Fruit fly (Drosophila melanogaster): Measurements from ENCODE around the gene CG1113.

The CG1113 gene

dm6 chr3R:5264251-5265098 is 11.5 kb downstream of the CG1113 start:
- TF ChIP-seq pan (optimal IDR thresholded peaks at IDR 0.05) = no peak

- TF ChIP-seq pan (optimal IDR thresholded peaks at IDR 0.05) (no peak), usp (GFP tag; optimal IDR thresholded peaks at IDR 0.05) (no peak), Dll (optimal IDR thresholded peaks at IDR 0.05) (no peak), CG8478 (optimal IDR thresholded peaks at IDR 0.05) (no peak), psq (optimal IDR thresholded peaks at IDR 0.05) (no peak), EcR (GFP tag; optimal IDR thresholded peaks at IDR 0.05) (no peak)
Measured at dm6 chr3R:5266282-5266681, 13.3 kb downstream of the CG1113 start.

- TF ChIP-seq CG8478 (optimal IDR thresholded peaks at IDR 0.05) (no peak), pan (optimal IDR thresholded peaks at IDR 0.05) (no peak), EcR (GFP tag; optimal IDR thresholded peaks at IDR 0.05) (no peak), Dll (optimal IDR thresholded peaks at IDR 0.05) (no peak), usp (GFP tag; optimal IDR thresholded peaks at IDR 0.05) (no peak), psq (optimal IDR thresholded peaks at IDR 0.05) (no peak)
Measured at dm6 chr3R:5268495-5268894, 15.5 kb downstream of the CG1113 start.

- no peak for TF ChIP-seq pan (optimal IDR thresholded peaks at IDR 0.05)
- TF ChIP-seq CG8478 (optimal IDR thresholded peaks at IDR 0.05) = no peak
- TF ChIP-seq EcR (GFP tag; optimal IDR thresholded peaks at IDR 0.05) = no peak
- no peak for TF ChIP-seq Dll (optimal IDR thresholded peaks at IDR 0.05)
- TF ChIP-seq psq (optimal IDR thresholded peaks at IDR 0.05) = no peak
- TF ChIP-seq usp (GFP tag; optimal IDR thresholded peaks at IDR 0.05) = no peak
Measured at dm6 chr3R:5270806-5271205, 17.9 kb downstream of the CG1113 start.

- TF ChIP-seq Dll (optimal IDR thresholded peaks at IDR 0.05) (no peak), usp (GFP tag; optimal IDR thresholded peaks at IDR 0.05) (no peak), CG8478 (optimal IDR thresholded peaks at IDR 0.05) (no peak), psq (optimal IDR thresholded peaks at IDR 0.05) (no peak), EcR (GFP tag; optimal IDR thresholded peaks at IDR 0.05) (no peak), pan (optimal IDR thresholded peaks at IDR 0.05) (no peak)
Measured at dm6 chr3R:5277735-5278134, 24.8 kb downstream of the CG1113 start, which contains the start of gene CG31538. Gene CG31538 (minus strand): TSS chr3R:5277835.

- TF ChIP-seq psq (optimal IDR thresholded peaks at IDR 0.05) = no peak
- no peak for TF ChIP-seq Dll (optimal IDR thresholded peaks at IDR 0.05)
Measured at dm6 chr3R:5278627-5279026, 25.7 kb downstream of the CG1113 start.

dm6 chr3R:5279609-5280164 is 26.7 kb downstream of the CG1113 start:
- TF ChIP-seq Dll (optimal IDR thresholded peaks at IDR 0.05) = no peak
- no peak for TF ChIP-seq CG8478 (optimal IDR thresholded peaks at IDR 0.05)
- TF ChIP-seq EcR (GFP tag; optimal IDR thresholded peaks at IDR 0.05) = no peak
- no peak for TF ChIP-seq pan (optimal IDR thresholded peaks at IDR 0.05)
- no peak for TF ChIP-seq usp (GFP tag; optimal IDR thresholded peaks at IDR 0.05)
- TF ChIP-seq psq (optimal IDR thresholded peaks at IDR 0.05) = no peak

- no peak for TF ChIP-seq Dll (optimal IDR thresholded peaks at IDR 0.05)
- TF ChIP-seq CG8478 (optimal IDR thresholded peaks at IDR 0.05) = no peak
- no peak for TF ChIP-seq psq (optimal IDR thresholded peaks at IDR 0.05)
- no peak for TF ChIP-seq EcR (GFP tag; optimal IDR thresholded peaks at IDR 0.05)
- no peak for TF ChIP-seq pan (optimal IDR thresholded peaks at IDR 0.05)
- TF ChIP-seq usp (GFP tag; optimal IDR thresholded peaks at IDR 0.05) = no peak
Measured at dm6 chr3R:5280380-5280779, 27.4 kb downstream of the CG1113 start.

dm6 chr3R:5281094-5281493 is 28.1 kb downstream of the CG1113 start:
- no peak for TF ChIP-seq Dll (optimal IDR thresholded peaks at IDR 0.05)
- peak; percentile 53 for TF ChIP-seq pan (optimal IDR thresholded peaks at IDR 0.05)

dm6 chr3R:5282755-5283359 is 29.9 kb downstream of the CG1113 start:
- TF ChIP-seq EcR (GFP tag; optimal IDR thresholded peaks at IDR 0.05) = no peak
- TF ChIP-seq psq (optimal IDR thresholded peaks at IDR 0.05) = peak; percentile 69
- no peak for TF ChIP-seq usp (GFP tag; optimal IDR thresholded peaks at IDR 0.05)
- TF ChIP-seq Dll (optimal IDR thresholded peaks at IDR 0.05) = no peak
- no peak for TF ChIP-seq CG8478 (optimal IDR thresholded peaks at IDR 0.05)
- TF ChIP-seq pan (optimal IDR thresholded peaks at IDR 0.05) = no peak

dm6 chr3R:5283360-5283963 is 30.5 kb downstream of the CG1113 start:
- TF ChIP-seq usp (GFP tag; optimal IDR thresholded peaks at IDR 0.05) = no peak
- no peak for TF ChIP-seq EcR (GFP tag; optimal IDR thresholded peaks at IDR 0.05)
- no peak for TF ChIP-seq psq (optimal IDR thresholded peaks at IDR 0.05)
- no peak for TF ChIP-seq pan (optimal IDR thresholded peaks at IDR 0.05)
- no peak for TF ChIP-seq CG8478 (optimal IDR thresholded peaks at IDR 0.05)
- TF ChIP-seq Dll (optimal IDR thresholded peaks at IDR 0.05) = no peak

- TF ChIP-seq Dll (optimal IDR thresholded peaks at IDR 0.05) (no peak), usp (GFP tag; optimal IDR thresholded peaks at IDR 0.05) (no peak), pan (optimal IDR thresholded peaks at IDR 0.05) (no peak), psq (optimal IDR thresholded peaks at IDR 0.05) (no peak), CG8478 (optimal IDR thresholded peaks at IDR 0.05) (no peak), EcR (GFP tag; optimal IDR thresholded peaks at IDR 0.05) (no peak)
Measured at dm6 chr3R:5285937-5286336, 33.0 kb downstream of the CG1113 start.

Data from whole organism.